Fruit fly (Drosophila melanogaster): Measurements from ENCODE around the gene CG15879.

Gene CG15879

DNA sequence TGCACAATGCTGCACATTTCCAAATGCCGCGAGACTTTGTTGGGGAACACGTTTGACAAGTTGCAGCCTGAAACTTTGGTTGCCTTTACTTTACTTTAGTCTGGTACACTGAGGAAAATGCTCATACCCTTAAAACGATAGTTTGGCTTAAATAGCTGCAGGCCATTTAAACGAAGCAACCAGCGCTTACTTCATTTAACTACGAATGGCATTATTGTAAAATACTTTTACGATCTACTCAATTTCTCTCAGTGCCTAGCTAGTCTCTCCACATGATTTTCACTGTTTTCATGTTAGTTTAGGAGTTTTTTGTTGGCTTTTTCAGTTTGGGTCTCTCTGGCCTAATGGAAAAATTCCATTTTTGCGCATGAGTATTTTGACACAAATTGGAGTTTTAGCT is 6.9 kb downstream of the CG15879 start (continued):
- TF ChIP-seq CG12942 (GFP tag; optimal IDR thresholded peaks at IDR 0.05) (peak; percentile 27), cg (GFP tag; optimal IDR thresholded peaks at IDR 0.05) (no peak), CG10431 (GFP tag; optimal IDR thresholded peaks at IDR 0.05) (peak; percentile 12), CG43689 (GFP tag; IDR thresholded peaks at IDR 0.05) (peak; percentile 58; the same call in 1 of the 2 replicates), scrt (GFP tag; optimal IDR thresholded peaks at IDR 0.05) (peak; percentile 38), Doc2 (GFP tag; IDR thresholded peaks at IDR 0.05) (no peak), CG17829 (tag; optimal IDR thresholded peaks at IDR 0.05) (peak; percentile 87), YL-1 (GFP tag; optimal IDR thresholded peaks at IDR 0.05) (no peak), fd64A (GFP tag; optimal IDR thresholded peaks at IDR 0.05) (peak; percentile 79), wor (GFP tag; IDR thresholded peaks at IDR 0.05) (peak; percentile 79), CG1529 (GFP tag; optimal IDR thresholded peaks at IDR 0.05) (peak; percentile 80), Dip2 (GFP tag; IDR thresholded peaks at IDR 0.05) (no peak), Jarid2 (GFP tag; optimal IDR thresholded peaks at IDR 0.05) (peak; percentile 7), CG10321 (GFP tag; IDR thresholded peaks at IDR 0.05) (peak; percentile 47; the same call in 1 of the 2 replicates), trh (GFP tag; optimal IDR thresholded peaks at IDR 0.05) (peak; percentile 0), Stat92E (GFP tag; optimal IDR thresholded peaks at IDR 0.05) (no peak), Rfx (GFP tag; IDR thresholded peaks at IDR 0.05) (peak; percentile 80), sc (optimal IDR thresholded peaks at IDR 0.05) (no peak), sc (GFP tag; optimal IDR thresholded peaks at IDR 0.05) (peak; percentile 37), ssp (GFP tag; IDR thresholded peaks at IDR 0.05) (peak; percentile 70), CG32532 (GFP tag; IDR thresholded peaks at IDR 0.05) (peak; percentile 45; the same call in 1 of the 2 replicates), repo (GFP tag; optimal IDR thresholded peaks at IDR 0.05) (peak; percentile 80), Nf-YC (tag; optimal IDR thresholded peaks at IDR 0.05) (peak; percentile 44), nerfin-1 (tag; optimal IDR thresholded peaks at IDR 0.05) (peak; percentile 75), CG6765 (GFP tag; optimal IDR thresholded peaks at IDR 0.05) (peak; percentile 43), CG1647 (GFP tag; optimal IDR thresholded peaks at IDR 0.05) (peak; percentile 44), CG10209 (GFP tag; optimal IDR thresholded peaks at IDR 0.05) (peak; percentile 22), CG3407 (GFP tag; optimal IDR thresholded peaks at IDR 0.05) (peak; percentile 60), tgo (GFP tag; IDR thresholded peaks at IDR 0.05) (peak; percentile 79), shn (GFP tag; optimal IDR thresholded peaks at IDR 0.05) (peak; percentile 33), CG1024 (GFP tag; IDR thresholded peaks at IDR 0.05) (peak; percentile 85), B-H1 (GFP tag; IDR thresholded peaks at IDR 0.05) (peak; percentile 81), Hr39 (optimal IDR thresholded peaks at IDR 0.05) (no peak), CG12219 (GFP tag; optimal IDR thresholded peaks at IDR 0.05) (peak; percentile 72), Trl (optimal IDR thresholded peaks at IDR 0.05) (no peak), Trl (GFP tag; optimal IDR thresholded peaks at IDR 0.05) (peak; percentile 44), CG12659 (GFP tag; optimal IDR thresholded peaks at IDR 0.05) (peak; percentile 49), fru (optimal IDR thresholded peaks at IDR 0.05) (no peak), sqz (GFP tag; optimal IDR thresholded peaks at IDR 0.05) (peak; percentile 68), CG5953 (GFP tag; IDR thresholded peaks at IDR 0.05) (peak; percentile 90), Six4 (GFP tag; optimal IDR thresholded peaks at IDR 0.05) (peak; percentile 59), so (GFP tag; IDR thresholded peaks at IDR 0.05) (peak; percentile 75; the same call in 1 of the 3 replicates), usp (GFP tag; optimal IDR thresholded peaks at IDR 0.05) (no peak), CG11504 (tag; optimal IDR thresholded peaks at IDR 0.05) (peak; percentile 89), insv (GFP tag; optimal IDR thresholded peaks at IDR 0.05) (no peak), Chrac-16 (GFP tag; optimal IDR thresholded peaks at IDR 0.05) (peak; percentile 48), CG7987 (GFP tag; optimal IDR thresholded peaks at IDR 0.05) (peak; percentile 18), HHEX (GFP tag; optimal IDR thresholded peaks at IDR 0.05) (peak; percentile 66), toy (GFP tag; IDR thresholded peaks at IDR 0.05) (no peak), tap (tag; optimal IDR thresholded peaks at IDR 0.05) (peak; percentile 84), Hr3 (GFP tag; optimal IDR thresholded peaks at IDR 0.05) (peak; percentile 19), D (optimal IDR thresholded peaks at IDR 0.05) (no peak), D (GFP tag; optimal IDR thresholded peaks at IDR 0.05) (peak; percentile 80)

Data from whole organism, embryonic.